Worm (Caenorhabditis elegans): ENCODE data around the gene fbxa-14.

fbxa-14 gene

DNA sequence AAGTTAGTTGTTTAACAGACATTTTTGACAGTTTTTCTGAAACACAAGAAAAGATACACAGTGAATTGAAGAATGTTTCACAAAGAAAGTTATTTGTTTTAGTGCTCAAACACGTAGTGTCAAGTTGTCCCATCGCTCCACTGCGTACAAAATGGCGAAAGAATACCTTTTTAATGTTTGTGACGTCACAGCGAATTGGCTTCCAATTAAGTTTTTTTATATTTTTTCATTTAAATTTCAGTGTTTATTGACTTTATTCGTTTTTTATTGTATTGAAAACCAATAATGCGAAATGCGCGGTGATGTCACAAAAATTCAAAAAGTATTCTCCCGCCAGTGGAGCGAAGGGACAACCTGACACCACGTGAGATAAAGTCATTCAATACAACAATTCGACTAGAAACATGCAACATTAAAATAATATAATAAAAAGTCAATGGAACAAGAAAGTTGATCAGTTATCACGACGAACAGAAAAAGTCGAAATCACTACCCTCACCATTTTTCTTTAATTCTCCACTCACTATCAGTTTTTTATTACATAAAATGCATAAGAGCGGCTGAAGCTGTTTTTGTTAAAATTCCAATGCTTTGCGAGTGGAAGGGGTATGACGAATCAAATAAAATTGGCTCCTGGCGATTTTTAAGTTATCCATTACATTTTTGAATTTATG lies 50.6 kb downstream of the fbxa-14 start, which contains the start of gene fbxa-29:
Gene fbxa-29 (minus strand): TSS at position 51 of the 674 bp plus-strand sequence.
- no peak for TF ChIP-seq unc-62 (GFP tag; optimal IDR thresholded peaks at IDR 0.05)

Measured in whole organism, dauer.